Fruit fly (Drosophila melanogaster) Kc167 (cell line): ENCODE results near the gene Usp5.

Source experiments
- Myc ChIP-seq: fragments of >200 bp; optimal IDR thresholded peaks from 2 replicates; lab custom pipeline; 2017; ENCODE audit warnings: missing external identifiers
- Sin3A ChIP-seq: fragments of >200 bp; optimal IDR thresholded peaks from 2 replicates; lab custom pipeline; 2018; ENCODE audit warnings: missing external identifiers
- h ChIP-seq: fragments of >200 bp; optimal IDR thresholded peaks from 3 replicates; lab custom pipeline; 2018; ENCODE audit warnings: missing external identifiers
- insv ChIP-seq: fragments of >200 bp; optimal IDR thresholded peaks from 3 replicates; lab custom pipeline; 2018; ENCODE audit warnings: missing external identifiers
- psq ChIP-seq: fragments of >200 bp; optimal IDR thresholded peaks from 2 replicates; lab custom pipeline; 2017; ENCODE audit warnings: missing external identifiers
- ttk ChIP-seq: sonication (Bioruptor generic); optimal IDR thresholded peaks from 2 replicates; lab custom pipeline; 2017; ENCODE audit warnings: missing external identifiers

Usp5 gene

dm6 chr3L:3150376-3150775, 2.2 kb upstream of the Usp5 start:
- TF ChIP-seq h (lab: Kevin White, UChicago) (no peak), ttk (no peak), insv (no peak), Myc (no peak), Sin3A (lab: Kevin White, UChicago) (no peak), psq (no peak)

dm6 chr3L:3149060-3149872, 1.1 kb upstream of the Usp5 start:
- TF ChIP-seq insv, result no peak
- TF ChIP-seq h (lab: Kevin White, UChicago), result no peak
- TF ChIP-seq Myc, result no peak
- TF ChIP-seq ttk, result no peak
- no peak for TF ChIP-seq Sin3A (lab: Kevin White, UChicago)
- no peak for TF ChIP-seq psq

dm6 chr3L:3143383-3143962, 4.7 kb downstream of the Usp5 start, which contains the start of the genes CG11537 and Alg2:
Gene CG11537 (minus strand): TSS chr3L:3143457.
Gene Alg2 (plus strand): TSS chr3L:3143808.
- no peak for TF ChIP-seq h (lab: Kevin White, UChicago)
- no peak for TF ChIP-seq ttk
- no peak for TF ChIP-seq psq
- TF ChIP-seq Myc, result no peak
- TF ChIP-seq Sin3A (lab: Kevin White, UChicago), result no peak
- TF ChIP-seq insv, result no peak

dm6 chr3L:3142516-3143382, 5.4 kb downstream of the Usp5 start:
- TF ChIP-seq Sin3A (lab: Kevin White, UChicago), result no peak
- TF ChIP-seq insv, result no peak
- TF ChIP-seq h (lab: Kevin White, UChicago), result no peak
- TF ChIP-seq Myc, result no peak
- no peak for TF ChIP-seq ttk
- TF ChIP-seq psq, result no peak

- TF ChIP-seq Myc, result no peak
These were observed 6.7 kb downstream of the Usp5 start for dm6 chr3L:3141411-3141810.

- TF ChIP-seq Myc, result no peak
- no peak for TF ChIP-seq Sin3A (lab: Kevin White, UChicago)
- TF ChIP-seq insv, result no peak
- TF ChIP-seq psq, result no peak
- TF ChIP-seq h (lab: Kevin White, UChicago), result no peak
- TF ChIP-seq ttk, result no peak
These were observed 14.1 kb downstream of the Usp5 start for dm6 chr3L:3134064-3134545.

- TF ChIP-seq psq (no peak), ttk (no peak), Myc (no peak), h (lab: Kevin White, UChicago) (no peak), Sin3A (lab: Kevin White, UChicago) (no peak), insv (no peak)
These were observed 20.6 kb downstream of the Usp5 start, which contains the start of gene promL for dm6 chr3L:3127544-3127943. Gene promL (minus strand): TSS chr3L:3127724.

dm6 chr3L:3126478-3126877, 21.7 kb downstream of the Usp5 start:
- TF ChIP-seq Sin3A (lab: Kevin White, UChicago) (no peak), Myc (no peak), psq (no peak), h (lab: Kevin White, UChicago) (no peak), insv (no peak), ttk (no peak)

dm6 chr3L:3125649-3126130, 22.5 kb downstream of the Usp5 start:
- TF ChIP-seq h (lab: Kevin White, UChicago) (no peak), Myc (no peak), ttk (no peak), Sin3A (lab: Kevin White, UChicago) (no peak), insv (no peak)

dm6 chr3L:3124939-3125648, 23.1 kb downstream of the Usp5 start:
- TF ChIP-seq Sin3A (lab: Kevin White, UChicago), result no peak
- TF ChIP-seq psq, result no peak
- TF ChIP-seq h (lab: Kevin White, UChicago), result no peak
- no peak for TF ChIP-seq Myc
- no peak for TF ChIP-seq ttk

dm6 chr3L:3124519-3124918, 23.6 kb downstream of the Usp5 start:
- no peak for TF ChIP-seq h (lab: Kevin White, UChicago)
- TF ChIP-seq insv, result no peak

dm6 chr3L:3122688-3123316, 25.4 kb downstream of the Usp5 start:
- TF ChIP-seq Sin3A (lab: Kevin White, UChicago), result no peak
- TF ChIP-seq h (lab: Kevin White, UChicago), result no peak
- no peak for TF ChIP-seq ttk
- no peak for TF ChIP-seq insv
- TF ChIP-seq psq, result no peak
- no peak for TF ChIP-seq Myc
